Fruit fly (Drosophila melanogaster): Measurements from ENCODE around the gene CG5011.

CG5011 gene

DNA sequence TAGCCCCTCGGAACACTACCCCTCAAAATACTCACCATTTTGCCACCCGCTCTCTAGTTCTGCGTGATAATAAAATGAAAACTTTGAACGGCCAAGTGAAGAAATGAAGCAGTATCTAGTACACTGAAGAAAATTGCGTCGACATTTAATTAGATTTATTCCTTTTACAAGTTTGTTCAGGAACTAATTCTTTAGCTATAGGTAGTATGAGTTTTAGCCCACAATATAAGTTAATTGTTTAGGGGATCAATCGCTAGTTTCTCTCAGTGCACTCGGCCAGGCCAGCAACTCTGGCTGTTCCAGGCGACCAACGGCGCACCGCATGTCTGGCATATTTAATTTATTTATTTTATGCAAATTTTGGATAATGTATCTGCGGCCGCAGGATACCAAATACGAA lies 30.2 kb downstream of the CG5011 start (continued):
- no peak for TF ChIP-seq CG12155 (GFP tag; optimal IDR thresholded peaks at IDR 0.05)
- TF ChIP-seq CG16815 (GFP tag; optimal IDR thresholded peaks at IDR 0.05) = no peak
- peak; percentile 44 for TF ChIP-seq CG1603 (tag; optimal IDR thresholded peaks at IDR 0.05)
- peak; percentile 4 for TF ChIP-seq pnt (GFP tag; optimal IDR thresholded peaks at IDR 0.05)
- no peak for TF ChIP-seq en (GFP tag; optimal IDR thresholded peaks at IDR 0.05)
- TF ChIP-seq peb (GFP tag; IDR thresholded peaks at IDR 0.05) = no peak
- TF ChIP-seq Jarid2 (GFP tag; optimal IDR thresholded peaks at IDR 0.05) = no peak
- no peak for TF ChIP-seq CG13287 (GFP tag; IDR thresholded peaks at IDR 0.05; ENCODE audit: partially characterized antibody)
- peak; percentile 36 for TF ChIP-seq grau (tag; optimal IDR thresholded peaks at IDR 0.05)
- peak; percentile 19 for TF ChIP-seq lilli (GFP tag; optimal IDR thresholded peaks at IDR 0.05)
- no peak for TF ChIP-seq mirr (GFP tag; optimal IDR thresholded peaks at IDR 0.05)
- no peak for TF ChIP-seq Scr (GFP tag; IDR thresholded peaks at IDR 0.05; ENCODE audit: partially characterized antibody)
- 0 out of 2 replicates have a peak, but pooled peaks have one; percentile 20 for TF ChIP-seq onecut (GFP tag; IDR thresholded peaks at IDR 0.05)
- peak; percentile 53 for TF ChIP-seq Meics (GFP tag; optimal IDR thresholded peaks at IDR 0.05)
- no peak for TF ChIP-seq Mrtf (GFP tag; IDR thresholded peaks at IDR 0.05)
- TF ChIP-seq ttk (GFP tag; IDR thresholded peaks at IDR 0.05) = no peak
- TF ChIP-seq ham (GFP tag; IDR thresholded peaks at IDR 0.05) = no peak
- no peak for TF ChIP-seq schlank (tag; optimal IDR thresholded peaks at IDR 0.05)
- TF ChIP-seq D (optimal IDR thresholded peaks at IDR 0.05) = no peak
- no peak for TF ChIP-seq D (GFP tag; optimal IDR thresholded peaks at IDR 0.05)
- TF ChIP-seq gsb (GFP tag; IDR thresholded peaks at IDR 0.05) = 0 out of 2 replicates have a peak, but pooled peaks have one; percentile 15
- TF ChIP-seq Chrac-16 (GFP tag; optimal IDR thresholded peaks at IDR 0.05) = no peak
- TF ChIP-seq CG10462 (GFP tag; optimal IDR thresholded peaks at IDR 0.05) = no peak
- no peak for TF ChIP-seq fd64A (GFP tag; optimal IDR thresholded peaks at IDR 0.05)
- TF ChIP-seq CG11504 (tag; optimal IDR thresholded peaks at IDR 0.05) = peak; percentile 59
- TF ChIP-seq Nf-YC (tag; optimal IDR thresholded peaks at IDR 0.05) = no peak
- no peak for TF ChIP-seq sd (tag; optimal IDR thresholded peaks at IDR 0.05)
- no peak for TF ChIP-seq dpn (GFP tag; optimal IDR thresholded peaks at IDR 0.05)
- peak; percentile 34; the same call in 1 of the 2 replicates for TF ChIP-seq Ada2b (GFP tag; IDR thresholded peaks at IDR 0.05)
- no peak for TF ChIP-seq bigmax (GFP tag; optimal IDR thresholded peaks at IDR 0.05)
- TF ChIP-seq sens-2 (GFP tag; IDR thresholded peaks at IDR 0.05) = no peak
- peak; percentile 46; the same call in 1 of the 2 replicates for TF ChIP-seq CG17328 (GFP tag; IDR thresholded peaks at IDR 0.05)
- peak in 1 of 2 experiments; percentile 27 for TF ChIP-seq Hr51 (GFP tag; optimal IDR thresholded peaks at IDR 0.05)
- TF ChIP-seq trem (tag; optimal IDR thresholded peaks at IDR 0.05) = no peak
- peak; percentile 44 for TF ChIP-seq bcd (GFP tag; optimal IDR thresholded peaks at IDR 0.05)
- peak; percentile 90 for TF ChIP-seq Med (GFP tag)
- TF ChIP-seq GATAe (GFP tag; conservative IDR thresholded peaks at IDR 0.05) = no peak
- no peak for TF ChIP-seq stc (GFP tag; IDR thresholded peaks at IDR 0.05)
- peak; percentile 8 for TF ChIP-seq CG8924 (tag; optimal IDR thresholded peaks at IDR 0.05)
- TF ChIP-seq CoRest (tag; optimal IDR thresholded peaks at IDR 0.05) = peak; percentile 17
- peak; percentile 39 for TF ChIP-seq Hand (GFP tag; optimal IDR thresholded peaks at IDR 0.05)
- TF ChIP-seq CG18619 (GFP tag; optimal IDR thresholded peaks at IDR 0.05) = no peak
- no peak for TF ChIP-seq CG1233 (GFP tag; optimal IDR thresholded peaks at IDR 0.05)
- no peak; the same call in 1 of the 2 replicates for TF ChIP-seq slbo (GFP tag; IDR thresholded peaks at IDR 0.05)
- peak; percentile 24 for TF ChIP-seq HHEX (GFP tag; optimal IDR thresholded peaks at IDR 0.05)
- TF ChIP-seq CG6813 (GFP tag; optimal IDR thresholded peaks at IDR 0.05) = peak; percentile 13
- TF ChIP-seq knrl (GFP tag; IDR thresholded peaks at IDR 0.05; ENCODE audit: partially characterized antibody) = no peak
- no peak for TF ChIP-seq cas (GFP tag; IDR thresholded peaks at IDR 0.05)
- TF ChIP-seq ranshi (GFP tag; IDR thresholded peaks at IDR 0.05) = 0 out of 2 replicates have a peak, but pooled peaks have one; percentile 16
- no peak for TF ChIP-seq CG7357 (GFP tag; IDR thresholded peaks at IDR 0.05)
- no peak for TF ChIP-seq nerfin-1 (tag; optimal IDR thresholded peaks at IDR 0.05)

Measured in whole organism, embryonic.